Worm (Caenorhabditis elegans) whole organism, L3 larva: Measurements from ENCODE around the gene srh-146.

Source experiments
- R02D3.7 ChIP-seq: fragments of 150-350 bp; optimal IDR thresholded peaks from 2 replicates; lab custom pipeline; 2014; ENCODE audit warnings: missing biosample characterization, missing genetic modification characterization
- ama-1 ChIP-seq: fragments of 150-350 bp; optimal IDR thresholded peaks from 2 replicates; lab custom pipeline; 2018
- ceh-16 ChIP-seq: sonication (generic microtip); optimal IDR thresholded peaks from 2 replicates; lab custom pipeline; 2017; ENCODE audit warnings: missing biosample characterization, missing genetic modification characterization
- ceh-28 ChIP-seq: fragments of 150-350 bp; optimal IDR thresholded peaks from 2 replicates; lab custom pipeline; 2014; ENCODE audit warnings: missing biosample characterization, missing genetic modification reagents, missing genetic modification characterization
- egl-5 ChIP-seq: fragments of 150-350 bp; optimal IDR thresholded peaks from 2 replicates; lab custom pipeline; 2017; ENCODE audit warnings: missing biosample characterization, missing genetic modification reagents, missing genetic modification characterization, inconsistent platforms
- elt-1 ChIP-seq: fragments of 150-350 bp; optimal IDR thresholded peaks from 2 replicates; lab custom pipeline; 2014; ENCODE audit warnings: missing biosample characterization, missing genetic modification characterization
- elt-2 ChIP-seq: sonication (generic microtip); optimal IDR thresholded peaks from 2 replicates; lab custom pipeline; 2016; ENCODE audit warnings: missing genetic modification reagents, mild to moderate bottlenecking, missing genetic modification characterization, missing compliant biosample characterization
- eor-1 ChIP-seq, 2 experiments: fragments of 150-350 bp; optimal IDR thresholded peaks; 2 replicates each; lab custom pipeline; 2014 to 2018; ENCODE audit warnings: missing biosample characterization in 2 of 2, missing genetic modification characterization in 2 of 2
- fkh-2 ChIP-seq: fragments of 150-350 bp; optimal IDR thresholded peaks from 2 replicates; lab custom pipeline; 2014; ENCODE audit warnings: missing biosample characterization, missing genetic modification reagents, missing genetic modification characterization
- fos-1 ChIP-seq: fragments of 150-350 bp; optimal IDR thresholded peaks from 2 replicates; lab custom pipeline; 2014; ENCODE audit warnings: missing biosample characterization, missing genetic modification characterization
- hmg-11 ChIP-seq: sonication (generic microtip); optimal IDR thresholded peaks from 2 replicates; lab custom pipeline; 2016; ENCODE audit warnings: missing genetic modification characterization, missing compliant biosample characterization
- jun-1 ChIP-seq: fragments of 150-350 bp; optimal IDR thresholded peaks from 2 replicates; lab custom pipeline; 2014; ENCODE audit warnings: missing biosample characterization, missing genetic modification reagents, missing genetic modification characterization
- lin-15B ChIP-seq: fragments of 150-350 bp; optimal IDR thresholded peaks from 2 replicates; lab custom pipeline; 2014; ENCODE audit warnings: missing biosample characterization, missing genetic modification characterization
- lin-39 ChIP-seq: fragments of 150-350 bp; optimal IDR thresholded peaks from 2 replicates; lab custom pipeline; 2018; ENCODE audit warnings: missing biosample characterization, missing genetic modification reagents, missing genetic modification characterization
- mdl-1 ChIP-seq: fragments of 150-350 bp; optimal IDR thresholded peaks from 2 replicates; lab custom pipeline; 2014; ENCODE audit warnings: missing biosample characterization, missing genetic modification characterization
- mml-1 ChIP-seq: fragments of 150-350 bp; sonication (generic microtip); optimal IDR thresholded peaks from 3 replicates; lab custom pipeline; 2014; ENCODE audit warnings: missing biosample characterization, missing genetic modification characterization
- nhr-11 ChIP-seq: fragments of 150-350 bp; optimal IDR thresholded peaks from 2 replicates; lab custom pipeline; 2014; ENCODE audit warnings: missing biosample characterization, missing genetic modification characterization
- nhr-12 ChIP-seq: fragments of 150-350 bp; optimal IDR thresholded peaks from 2 replicates; lab custom pipeline; 2014; ENCODE audit warnings: missing biosample characterization, missing genetic modification characterization
- nhr-237 ChIP-seq: fragments of 150-350 bp; optimal IDR thresholded peaks from 2 replicates; lab custom pipeline; 2014; ENCODE audit warnings: missing biosample characterization, missing genetic modification characterization
- nhr-25 ChIP-seq: sonication (generic microtip); optimal IDR thresholded peaks from 2 replicates; lab custom pipeline; 2017; ENCODE audit warnings: missing biosample characterization, missing genetic modification characterization
- nhr-67 ChIP-seq: fragments of 150-350 bp; optimal IDR thresholded peaks from 2 replicates; lab custom pipeline; 2014; ENCODE audit warnings: missing biosample characterization, missing genetic modification characterization
- nhr-77 ChIP-seq: fragments of 150-350 bp; optimal IDR thresholded peaks from 2 replicates; lab custom pipeline; 2014; ENCODE audit warnings: missing biosample characterization, missing genetic modification characterization
- pha-4 ChIP-seq: fragments of 150-350 bp; optimal IDR thresholded peaks from 2 replicates; lab custom pipeline; 2014; ENCODE audit warnings: missing biosample characterization, missing genetic modification reagents, missing genetic modification characterization
- pqm-1 ChIP-seq: fragments of 150-350 bp; optimal IDR thresholded peaks from 2 replicates; lab custom pipeline; 2017; ENCODE audit warnings: missing biosample characterization, missing genetic modification characterization, inconsistent platforms
- sea-2 ChIP-seq: fragments of 150-350 bp; sonication (generic microtip); optimal IDR thresholded peaks from 4 replicates; lab custom pipeline; 2014; ENCODE audit warnings: missing biosample characterization, missing genetic modification reagents, missing genetic modification characterization
- skn-1 ChIP-seq: fragments of 150-350 bp; optimal IDR thresholded peaks from 2 replicates; lab custom pipeline; 2014; ENCODE audit warnings: missing biosample characterization, missing genetic modification characterization
- tbx-2 ChIP-seq: sonication (generic microtip); optimal IDR thresholded peaks from 2 replicates; lab custom pipeline; 2016; ENCODE audit warnings: mild to moderate bottlenecking, missing genetic modification characterization, missing compliant biosample characterization
- unc-39 ChIP-seq: sonication (generic microtip); optimal IDR thresholded peaks from 4 replicates; lab custom pipeline; 2017; ENCODE audit warnings: missing biosample characterization, missing genetic modification characterization
- unc-62 ChIP-seq: fragments of 150-350 bp; sonication (generic microtip); optimal IDR thresholded peaks from 4 replicates; lab custom pipeline; 2014; ENCODE audit warnings: missing biosample characterization, missing genetic modification reagents, missing genetic modification characterization
- ztf-11 ChIP-seq: fragments of 150-350 bp; optimal IDR thresholded peaks from 2 replicates; lab custom pipeline; 2014; ENCODE audit warnings: missing biosample characterization, missing genetic modification characterization
- ztf-4 ChIP-seq: fragments of 150-350 bp; optimal IDR thresholded peaks from 2 replicates; lab custom pipeline; 2014; ENCODE audit warnings: missing biosample characterization, missing genetic modification characterization

Gene srh-146

DNA sequence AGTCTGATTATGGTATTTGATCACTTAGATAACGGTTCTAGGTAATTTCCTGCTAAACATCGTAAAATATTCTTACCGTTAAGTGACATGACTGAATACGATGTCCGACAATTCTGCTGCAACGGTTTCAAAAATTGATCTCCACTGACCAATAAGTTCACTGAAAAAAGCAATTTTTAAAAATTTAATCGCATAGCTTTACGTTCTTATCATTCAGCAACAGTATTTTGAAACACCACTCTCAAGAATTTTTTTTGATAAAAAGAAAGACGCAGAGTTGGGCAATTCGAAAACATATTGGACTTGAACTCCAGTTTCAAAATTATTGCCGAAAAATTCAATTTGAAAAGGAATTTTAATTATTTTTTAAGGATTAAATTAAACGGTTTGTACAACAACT, 13.5 kb downstream of the srh-146 start, which contains the start of gene C31B8.12:
C31B8.12 (minus strand) TSS at position 101 of the 400 bp plus-strand sequence.
- TF ChIP-seq lin-39 (tag; lab: Kevin White, UChicago): no peak
- TF ChIP-seq unc-62 (GFP tag; lab: Kevin White, UChicago): no peak
- no peak for TF ChIP-seq egl-5 (tag; lab: Kevin White, UChicago)
- no peak for TF ChIP-seq sea-2 (GFP tag; lab: Kevin White, UChicago)
- no peak for TF ChIP-seq ztf-4
- no peak for TF ChIP-seq hmg-11 (tag; lab: Kevin White, UChicago)
- no peak for TF ChIP-seq ztf-11
- TF ChIP-seq nhr-11: no peak
- no peak for TF ChIP-seq skn-1 (tag; lab: Kevin White, UChicago)
- no peak for TF ChIP-seq nhr-12 (tag; lab: Kevin White, UChicago)
- TF ChIP-seq nhr-25 (tag; lab: Kevin White, UChicago): no peak
- no peak for TF ChIP-seq jun-1
- no peak for TF ChIP-seq pqm-1 (tag; lab: Kevin White, UChicago)
- no peak for TF ChIP-seq ama-1 (lab: Kevin White, UChicago)
- no peak for TF ChIP-seq eor-1 (tag; optimal IDR thresholded peaks at IDR 0.05; lab: Kevin White, UChicago)
- no peak for TF ChIP-seq fkh-2 (tag; lab: Kevin White, UChicago)
- TF ChIP-seq, all 47 proteins: peak for 0

DNA sequence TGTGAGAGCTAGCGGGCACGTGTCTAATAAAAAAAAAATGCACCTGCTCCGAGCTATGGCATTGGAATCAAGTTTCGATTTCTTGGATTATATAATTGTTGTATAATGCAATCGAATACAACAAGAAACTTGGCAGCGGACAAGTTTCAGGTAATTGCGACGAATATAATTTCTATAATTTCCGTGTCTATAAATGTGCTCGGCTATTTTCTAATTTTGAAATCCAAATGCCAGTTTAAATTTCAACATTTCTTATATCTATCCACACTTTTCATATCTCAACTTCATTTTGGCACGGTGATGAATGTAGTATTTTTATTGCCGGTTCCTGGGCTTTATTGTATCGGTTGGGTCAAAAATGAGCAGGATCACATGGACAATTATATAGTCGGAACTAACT, 15.7 kb downstream of the srh-146 start, which contains the start of gene C31B8.16:
C31B8.16 (plus strand) TSS at position 301 of the 400 bp plus-strand sequence.
- TF ChIP-seq ceh-16 (tag; lab: Kevin White, UChicago) (no peak), R02D3.7 (tag; lab: Kevin White, UChicago) (no peak), mdl-1 (tag; lab: Kevin White, UChicago) (no peak), fkh-2 (tag; lab: Kevin White, UChicago) (no peak), fos-1 (tag; lab: Kevin White, UChicago) (no peak), elt-1 (no peak), nhr-67 (tag; lab: Kevin White, UChicago) (no peak), ama-1 (lab: Kevin White, UChicago) (no peak), skn-1 (tag; lab: Kevin White, UChicago) (no peak), lin-15B (tag; lab: Kevin White, UChicago) (no peak), hmg-11 (tag; lab: Kevin White, UChicago) (no peak), ztf-4 (no peak)
- TF ChIP-seq, all 47 proteins: peak for 0

DNA sequence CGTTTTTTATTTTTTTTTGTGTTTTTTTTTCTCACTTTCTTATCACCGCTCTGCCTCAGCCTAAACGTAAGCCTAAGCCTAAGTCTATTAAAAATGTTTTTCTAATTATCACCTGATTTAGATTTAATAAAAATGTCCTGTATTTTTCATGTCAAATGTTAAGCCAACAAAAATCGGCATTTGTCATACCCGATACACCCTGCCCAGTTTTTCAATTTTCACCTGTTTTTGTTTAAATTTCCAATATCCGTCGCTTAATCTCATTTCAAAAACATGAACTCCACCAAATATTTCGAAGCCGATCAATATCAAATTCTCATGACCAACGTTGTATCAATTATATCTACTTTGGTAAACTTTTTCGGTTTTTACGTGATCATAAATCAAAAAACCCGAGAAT, 17.2 kb downstream of the srh-146 start, which contains the start of gene C31B8.1:
C31B8.1 (plus strand) TSS at position 301 of the 400 bp plus-strand sequence.
- TF ChIP-seq mml-1 (tag; lab: Kevin White, UChicago) (no peak), sea-2 (GFP tag; lab: Kevin White, UChicago) (no peak), ama-1 (lab: Kevin White, UChicago) (no peak)

DNA sequence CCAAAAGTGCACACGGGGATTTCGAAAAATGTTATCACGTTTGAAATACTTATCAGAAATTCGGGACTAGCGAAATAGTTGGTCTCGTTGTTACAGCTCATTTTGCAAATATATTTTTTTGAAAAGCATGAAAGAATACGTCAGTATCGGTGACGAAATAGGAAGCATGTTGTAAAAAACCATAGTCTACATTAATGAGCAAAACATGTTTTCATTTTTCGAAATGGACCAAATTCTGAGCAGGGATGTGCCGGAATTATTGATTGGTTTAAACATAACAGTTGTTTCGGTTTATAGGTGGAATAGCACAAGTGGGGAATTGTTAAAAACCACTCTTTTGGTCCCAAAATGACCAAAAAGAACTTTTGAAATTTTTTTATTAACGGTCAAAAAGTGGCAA, 20.0 kb downstream of the srh-146 start, which contains the start of gene srh-247:
srh-247 (minus strand) TSS at position 101 of the 400 bp plus-strand sequence.
- TF ChIP-seq skn-1 (tag; lab: Kevin White, UChicago): no peak
- no peak for TF ChIP-seq elt-1
- TF ChIP-seq nhr-77 (tag; lab: Kevin White, UChicago): no peak
- no peak for TF ChIP-seq ceh-16 (tag; lab: Kevin White, UChicago)
- TF ChIP-seq nhr-237 (tag; lab: Kevin White, UChicago): no peak
- TF ChIP-seq unc-39: no peak
- TF ChIP-seq sea-2 (GFP tag; lab: Kevin White, UChicago): no peak
- no peak for TF ChIP-seq nhr-12 (tag; lab: Kevin White, UChicago)
- no peak for TF ChIP-seq nhr-11
- TF ChIP-seq mdl-1 (tag; lab: Kevin White, UChicago): no peak
- no peak for TF ChIP-seq elt-2 (tag; lab: Kevin White, UChicago)
- no peak for TF ChIP-seq hmg-11 (tag; lab: Kevin White, UChicago)
- TF ChIP-seq tbx-2: no peak
- TF ChIP-seq fkh-2 (tag; lab: Kevin White, UChicago): no peak
- TF ChIP-seq nhr-67 (tag; lab: Kevin White, UChicago): no peak

DNA sequence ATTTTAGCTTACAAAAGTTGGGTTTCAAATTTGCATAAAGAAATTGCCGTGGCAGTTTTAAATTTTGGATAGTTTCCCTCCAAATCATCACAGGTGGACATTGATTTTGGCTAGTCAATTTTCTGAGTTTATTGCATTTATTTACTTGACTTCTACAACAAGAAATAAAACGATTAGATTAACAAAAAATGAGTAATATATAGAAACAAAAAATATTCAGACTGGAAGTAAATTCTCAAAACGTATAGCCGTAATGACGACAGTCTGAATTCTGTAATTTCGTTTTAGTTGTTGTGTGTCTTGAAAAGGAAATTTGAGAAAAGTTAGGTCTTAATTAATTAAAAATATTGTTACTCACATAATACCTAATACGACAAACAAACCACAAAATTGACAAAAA, 24.4 kb downstream of the srh-146 start, which contains the start of gene srw-141:
srw-141 (minus strand) TSS at position 101 of the 400 bp plus-strand sequence.
- TF ChIP-seq nhr-77 (tag; lab: Kevin White, UChicago) (no peak), nhr-67 (tag; lab: Kevin White, UChicago) (no peak), ceh-28 (tag; lab: Kevin White, UChicago) (no peak), ceh-16 (tag; lab: Kevin White, UChicago) (no peak), pha-4 (no peak), tbx-2 (no peak), nhr-237 (tag; lab: Kevin White, UChicago) (no peak), skn-1 (tag; lab: Kevin White, UChicago) (no peak)
